Fruit fly (Drosophila melanogaster) Kc167 (cell line): Measurements from ENCODE around the gene CG11247.

Experiments
- Myc ChIP-seq: fragments of >200 bp; optimal IDR thresholded peaks from 2 replicates; lab custom pipeline; 2017; ENCODE audit warnings: missing external identifiers
- Sin3A ChIP-seq: fragments of >200 bp; optimal IDR thresholded peaks from 2 replicates; lab custom pipeline; 2018; ENCODE audit warnings: missing external identifiers
- h ChIP-seq: fragments of >200 bp; optimal IDR thresholded peaks from 3 replicates; lab custom pipeline; 2018; ENCODE audit warnings: missing external identifiers
- insv ChIP-seq: fragments of >200 bp; optimal IDR thresholded peaks from 3 replicates; lab custom pipeline; 2018; ENCODE audit warnings: missing external identifiers
- psq ChIP-seq: fragments of >200 bp; optimal IDR thresholded peaks from 2 replicates; lab custom pipeline; 2017; ENCODE audit warnings: missing external identifiers
- ttk ChIP-seq: sonication (Bioruptor generic); optimal IDR thresholded peaks from 2 replicates; lab custom pipeline; 2017; ENCODE audit warnings: missing external identifiers

CG11247 gene

DNA sequence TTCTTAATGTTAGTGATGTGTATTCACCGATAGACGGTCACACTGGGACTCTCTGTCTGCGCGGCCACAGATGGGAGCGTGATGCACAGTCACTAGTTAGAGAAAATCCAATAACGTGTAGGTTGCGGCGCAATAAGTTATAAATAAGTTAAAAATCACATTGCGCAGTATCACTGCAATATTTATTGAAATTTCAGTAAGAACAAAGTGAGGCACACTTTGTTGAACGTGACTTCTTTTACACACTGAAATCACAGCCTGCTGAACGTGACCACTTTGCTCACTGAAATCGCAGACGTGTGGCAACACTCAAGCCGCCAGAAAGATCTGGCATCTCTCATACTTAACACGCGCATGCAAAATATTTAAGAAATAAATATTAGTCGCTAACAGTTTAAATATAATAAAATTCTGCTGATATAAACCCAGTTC, at the start of gene CG11247, which contains the start of gene Polr2H:
Gene CG11247 (minus strand): TSS at position 191 of the 432 bp plus-strand sequence.
Gene Polr2H (plus strand): TSS at position 317 of the 432 bp plus-strand sequence.
- TF ChIP-seq Myc (lab: Kevin White, UChicago) (no peak), psq (no peak), h (lab: Kevin White, UChicago) (no peak), Sin3A (lab: Kevin White, UChicago) (no peak), ttk (lab: Kevin White, UChicago) (no peak), insv (lab: Kevin White, UChicago) (no peak)

DNA sequence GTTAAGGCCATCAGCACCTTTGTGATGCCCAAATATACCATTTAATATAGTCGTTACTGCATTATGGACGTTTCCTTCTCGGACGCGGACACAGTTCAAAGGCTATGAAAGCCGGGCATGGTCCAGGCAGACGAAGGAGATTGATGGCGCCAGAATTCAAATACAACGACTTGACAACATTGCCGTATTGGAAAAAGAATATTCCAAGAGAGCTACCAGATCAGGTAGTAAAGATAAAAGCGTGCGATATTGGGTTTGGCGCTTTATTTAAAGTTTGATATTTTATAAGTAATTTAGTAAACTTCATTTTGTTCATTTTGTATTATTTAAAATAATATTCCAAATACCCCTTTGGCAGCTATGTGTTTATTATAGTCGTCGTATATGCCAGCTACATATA, 45.2 kb upstream of the CG11247 start:
- TF ChIP-seq Myc (lab: Kevin White, UChicago) = no peak
- TF ChIP-seq ttk (lab: Kevin White, UChicago) = no peak
- no peak for TF ChIP-seq h (lab: Kevin White, UChicago)
- TF ChIP-seq insv (lab: Kevin White, UChicago) = no peak

DNA sequence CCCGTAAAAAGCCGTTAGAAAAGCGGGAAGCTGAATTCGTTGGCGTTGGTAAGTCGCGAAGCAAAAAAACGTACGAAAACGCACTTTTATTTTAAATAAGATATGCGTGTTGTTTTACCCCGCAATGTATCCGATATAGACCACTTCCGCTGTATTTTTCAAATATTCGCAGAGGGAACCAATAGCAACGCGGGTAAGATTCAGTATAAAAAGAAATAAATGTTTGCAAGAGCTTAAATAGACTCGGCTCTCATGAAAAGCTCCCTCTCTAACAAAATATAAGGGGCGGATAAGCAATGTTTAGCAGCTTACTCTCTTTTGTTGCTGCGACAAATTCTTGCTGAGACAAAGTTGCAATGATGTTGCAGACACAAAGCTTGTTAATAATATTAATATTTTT, 41.7 kb upstream of the CG11247 start, which contains the start of gene Syn1:
Gene Syn1 (minus strand): TSS at position 207 of the 400 bp plus-strand sequence.
- TF ChIP-seq Myc (lab: Kevin White, UChicago) = no peak
- no peak for TF ChIP-seq h (lab: Kevin White, UChicago)
- no peak for TF ChIP-seq Sin3A (lab: Kevin White, UChicago)
- TF ChIP-seq psq = no peak
- no peak for TF ChIP-seq insv (lab: Kevin White, UChicago)
- TF ChIP-seq ttk (lab: Kevin White, UChicago) = no peak

DNA sequence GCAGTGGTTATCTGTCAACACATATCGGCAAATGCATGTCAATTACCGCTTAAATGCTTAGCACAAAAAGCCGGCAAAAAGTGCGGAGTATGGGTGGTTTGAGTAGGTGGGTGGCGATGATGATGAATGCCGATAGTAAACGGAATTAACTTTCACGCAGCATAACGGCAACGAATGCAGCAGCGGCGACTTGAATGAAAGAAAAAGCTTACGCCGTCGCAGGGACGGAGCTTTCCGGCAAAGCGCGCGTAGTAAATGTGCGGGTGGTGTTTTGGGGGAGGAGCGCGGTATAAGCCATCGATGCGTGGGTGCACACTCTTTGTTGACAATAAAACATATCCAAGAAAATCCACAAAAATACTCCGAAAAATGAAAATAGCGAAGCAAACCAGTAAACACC, 40.9 kb upstream of the CG11247 start, which contains the start of gene CG7370:
Gene CG7370 (plus strand): TSS at position 301 of the 400 bp plus-strand sequence.
- TF ChIP-seq psq (no peak), ttk (lab: Kevin White, UChicago) (no peak), Myc (lab: Kevin White, UChicago) (no peak), insv (lab: Kevin White, UChicago) (no peak), Sin3A (lab: Kevin White, UChicago) (no peak), h (lab: Kevin White, UChicago) (no peak)

DNA sequence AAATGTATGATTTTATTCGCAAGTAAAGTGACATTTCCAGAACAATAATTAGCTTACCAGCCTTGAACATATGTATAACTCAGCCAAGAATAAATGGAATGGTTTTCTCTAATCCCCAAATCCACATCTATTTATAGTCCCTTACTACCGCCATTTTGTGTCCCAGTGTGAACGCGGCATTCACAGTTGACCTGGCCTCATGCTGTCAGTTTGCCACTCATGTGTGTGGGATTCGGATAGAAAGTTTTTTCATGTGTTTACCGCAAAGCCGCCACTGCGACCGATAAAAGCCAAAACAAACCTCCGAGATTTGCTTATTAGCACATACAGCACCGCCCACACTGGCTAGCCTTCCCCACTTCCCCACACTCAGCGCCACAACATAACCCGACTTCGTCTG, 37.3 kb upstream of the CG11247 start:
- TF ChIP-seq h (lab: Kevin White, UChicago) = no peak
- no peak for TF ChIP-seq psq
- no peak for TF ChIP-seq ttk (lab: Kevin White, UChicago)
- TF ChIP-seq insv (lab: Kevin White, UChicago) = no peak
- no peak for TF ChIP-seq Myc (lab: Kevin White, UChicago)
- no peak for TF ChIP-seq Sin3A (lab: Kevin White, UChicago)

DNA sequence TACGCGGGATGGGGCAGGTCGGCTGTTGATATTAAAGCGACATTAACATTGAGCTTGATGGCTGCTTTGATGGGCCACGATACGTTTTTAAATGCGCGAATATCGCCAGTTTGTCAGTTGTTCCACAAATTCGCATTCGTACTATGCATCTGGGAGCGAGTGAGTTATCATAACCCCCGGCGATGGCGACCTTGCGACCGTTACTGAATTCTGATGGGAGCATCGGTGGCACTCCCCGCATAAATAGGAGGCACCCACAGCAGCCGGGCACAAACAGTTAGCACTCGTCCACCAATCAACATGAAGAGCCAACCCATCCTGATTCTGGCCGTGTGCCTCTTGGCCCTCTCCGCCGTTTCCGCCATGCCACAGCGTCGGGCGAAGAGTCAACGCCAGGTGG, 28.3 kb upstream of the CG11247 start, which contains the start of gene CG14564:
Gene CG14564 (plus strand): TSS at position 301 of the 400 bp plus-strand sequence.
- no peak for TF ChIP-seq Sin3A (lab: Kevin White, UChicago)
- TF ChIP-seq psq = no peak
- no peak for TF ChIP-seq Myc (lab: Kevin White, UChicago)

DNA sequence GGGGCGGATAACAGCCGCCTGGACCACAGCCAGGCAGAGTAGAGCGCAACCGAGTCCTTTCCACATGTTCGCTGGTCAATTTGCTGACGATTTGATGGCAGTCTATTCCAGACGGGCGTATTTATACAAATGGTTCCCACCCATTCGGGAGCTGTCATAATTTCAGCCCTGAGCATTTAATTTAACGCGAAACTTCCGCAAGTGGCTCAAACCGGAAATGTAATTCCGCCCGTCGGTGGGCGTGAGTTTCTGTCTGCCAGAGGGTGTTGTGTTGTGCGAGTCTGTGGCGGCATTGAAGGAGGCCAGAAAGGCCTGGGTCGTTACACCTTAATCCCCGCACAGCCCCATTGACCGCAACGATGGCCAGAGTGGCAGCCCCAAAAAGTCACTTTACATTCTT, 15.6 kb upstream of the CG11247 start, which contains the start of gene CG14565:
Gene CG14565 (minus strand): TSS at position 101 of the 400 bp plus-strand sequence.
- TF ChIP-seq insv (lab: Kevin White, UChicago) (no peak), Myc (lab: Kevin White, UChicago) (no peak), psq (no peak)

DNA sequence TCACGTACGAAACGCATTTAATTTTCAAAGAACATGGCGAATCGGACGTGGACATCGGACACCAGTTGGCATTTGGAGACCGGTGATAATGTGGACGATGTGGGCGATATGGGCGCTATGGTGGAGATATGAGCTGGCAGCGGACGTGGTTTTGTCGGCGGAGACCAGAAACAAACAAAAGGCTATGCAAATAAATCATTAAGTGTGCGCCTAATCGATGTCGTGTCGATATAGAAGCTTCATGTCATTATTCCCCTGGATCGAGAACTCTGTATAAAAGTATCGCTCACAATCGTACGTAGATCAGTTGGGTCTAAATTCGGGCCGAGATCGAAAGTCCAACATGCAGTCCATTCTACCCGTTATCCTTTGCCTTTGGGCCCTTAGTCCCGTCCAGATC, 12.6 kb upstream of the CG11247 start, which contains the start of gene CG14572:
Gene CG14572 (plus strand): TSS at position 301 of the 400 bp plus-strand sequence.
- TF ChIP-seq psq (no peak), insv (lab: Kevin White, UChicago) (no peak), ttk (lab: Kevin White, UChicago) (no peak), h (lab: Kevin White, UChicago) (no peak), Myc (lab: Kevin White, UChicago) (no peak), Sin3A (lab: Kevin White, UChicago) (no peak)

DNA sequence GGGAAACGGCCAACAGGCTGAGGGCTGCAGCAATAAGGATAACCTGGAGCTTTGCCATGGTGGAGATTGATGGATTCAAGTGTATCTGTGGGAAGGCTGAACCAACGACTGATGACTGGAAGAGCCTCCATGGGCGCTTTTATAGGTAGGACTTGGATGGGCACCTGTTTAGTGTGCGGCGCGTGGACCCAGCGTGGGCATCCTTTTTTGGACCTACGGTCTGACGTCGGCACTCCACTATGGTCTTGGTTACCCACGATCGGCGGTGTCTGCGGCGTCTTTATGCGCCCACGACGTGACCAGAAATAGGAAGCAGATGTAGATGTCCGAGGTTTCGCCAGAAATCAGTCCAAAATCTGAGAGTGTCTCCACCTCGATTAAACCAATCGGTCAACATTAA, 11.6 kb upstream of the CG11247 start, which contains the start of gene CG14566:
Gene CG14566 (minus strand): TSS at position 101 of the 400 bp plus-strand sequence.
- no peak for TF ChIP-seq psq
- TF ChIP-seq insv (lab: Kevin White, UChicago) = no peak
- no peak for TF ChIP-seq ttk (lab: Kevin White, UChicago)
- TF ChIP-seq h (lab: Kevin White, UChicago) = no peak
- no peak for TF ChIP-seq Sin3A (lab: Kevin White, UChicago)
- TF ChIP-seq Myc (lab: Kevin White, UChicago) = no peak

DNA sequence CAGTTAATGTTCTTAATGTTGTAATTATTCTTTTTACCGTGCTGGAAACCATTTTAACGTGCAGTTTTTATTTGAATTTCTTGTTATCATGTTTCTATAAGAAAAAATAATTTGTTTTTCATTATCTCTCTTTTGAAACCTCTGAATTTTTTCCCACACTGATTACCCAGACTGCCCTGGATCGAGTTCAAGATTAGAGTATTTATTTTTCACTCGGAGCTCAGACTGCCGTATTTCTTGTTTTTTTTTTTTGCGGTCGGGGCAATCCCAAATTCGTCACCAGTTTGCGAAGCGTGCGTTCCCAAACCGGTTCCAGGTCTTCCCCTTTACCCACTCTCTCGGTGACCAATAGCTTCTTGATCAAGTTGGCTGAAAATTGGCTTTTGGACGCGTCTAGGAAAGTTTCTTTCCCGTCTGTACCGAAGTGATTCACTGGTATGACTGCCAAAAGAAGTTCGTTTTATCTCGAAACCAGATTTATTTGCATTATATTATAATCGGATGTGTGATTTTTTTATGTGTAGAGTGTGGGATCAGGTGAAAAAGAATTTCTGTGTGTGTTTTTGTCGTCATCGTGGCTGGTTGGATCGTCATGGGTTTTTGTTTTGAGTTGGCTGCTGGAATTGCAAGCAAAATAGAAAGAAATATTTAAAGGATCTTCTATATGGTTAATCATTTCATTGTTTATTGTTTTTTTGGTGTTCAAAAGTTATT, 10.6 kb upstream of the CG11247 start:
- TF ChIP-seq Sin3A (lab: Kevin White, UChicago) (no peak), Myc (lab: Kevin White, UChicago) (no peak), insv (lab: Kevin White, UChicago) (no peak)

DNA sequence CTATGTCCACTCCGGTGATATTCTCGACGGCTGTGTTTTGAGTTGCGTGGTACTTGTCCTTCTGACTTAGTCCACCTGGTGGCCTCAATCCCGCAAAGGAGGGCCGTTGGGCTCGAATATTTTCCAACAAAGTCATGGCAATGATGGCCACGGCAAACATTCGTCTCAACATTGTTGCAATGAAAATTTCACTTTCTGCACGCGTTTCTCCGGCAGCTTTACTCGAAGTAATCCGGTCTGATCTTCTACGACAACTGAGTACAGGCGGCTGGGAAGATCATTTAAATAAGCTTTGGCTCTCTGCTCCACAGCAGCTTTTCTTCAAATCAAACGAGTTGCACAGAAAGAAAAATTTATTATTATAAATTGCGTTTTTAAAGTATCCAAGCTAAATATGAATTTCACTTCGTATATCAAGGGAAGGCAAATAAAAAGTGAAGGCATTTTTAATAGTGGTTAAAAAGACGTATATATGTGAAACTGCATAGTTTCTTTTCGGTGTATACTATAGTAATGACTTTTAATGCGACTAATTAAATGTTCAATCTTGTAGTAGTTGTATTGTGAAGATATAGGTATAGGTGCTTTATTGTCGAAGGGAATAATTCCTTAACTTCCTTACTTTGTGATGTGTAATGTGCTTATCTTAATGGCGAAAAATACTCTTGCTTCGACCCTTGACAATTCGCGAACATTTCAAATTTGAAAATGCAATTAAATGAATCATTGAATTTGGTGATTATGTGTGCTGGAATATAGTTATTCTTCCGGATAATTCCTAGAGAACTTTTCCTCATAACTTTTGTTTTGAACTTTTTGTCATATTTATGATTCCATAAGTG, 9.8 kb upstream of the CG11247 start, which contains the start of gene CG14567:
Gene CG14567 (minus strand): TSS at position 256 of the 842 bp plus-strand sequence.
- TF ChIP-seq ttk (lab: Kevin White, UChicago) (no peak), Sin3A (lab: Kevin White, UChicago) (no peak), insv (lab: Kevin White, UChicago) (no peak), psq (no peak), Myc (lab: Kevin White, UChicago) (no peak), h (lab: Kevin White, UChicago) (no peak)
